Worm (Caenorhabditis elegans) whole organism, midembryonic: ENCODE results near the gene clec-66.

Experiments
- T22C8.4 ChIP-seq: fragments of 200-800 bp; sonication (Bioruptor generic); IDR thresholded peaks from 2 replicates; pipeline ENCODE4 v1.3.6; 2022; ENCODE audit warnings: missing genetic modification characterization, missing compliant biosample characterization
- cog-1 ChIP-seq: sonication (generic microtip); optimal IDR thresholded peaks from 2 replicates; lab custom pipeline; 2016; ENCODE audit warnings: missing genetic modification characterization, missing compliant biosample characterization
- flt-1 ChIP-seq: fragments of 200-800 bp; sonication (Bioruptor generic); IDR thresholded peaks from 2 replicates; pipeline ENCODE4 v1.3.6; 2022; ENCODE audit warnings: missing genetic modification characterization, missing compliant biosample characterization
- klf-2 ChIP-seq: fragments of 200-800 bp; sonication (Bioruptor generic); conservative IDR thresholded peaks from 2 replicates; pipeline ENCODE4 v1.3.6; 2022; ENCODE audit warnings: missing genetic modification reagents, missing genetic modification characterization, missing compliant biosample characterization
- med-1 ChIP-seq: sonication (generic microtip); optimal IDR thresholded peaks from 2 replicates; lab custom pipeline; 2017; ENCODE audit warnings: missing genetic modification characterization, mild to moderate bottlenecking, missing compliant biosample characterization, antibody characterized with exemption, missing genetic modification reagents; ENCODE audit not compliant: insufficient read depth
- ref-1 ChIP-seq: fragments of 200-800 bp; sonication (Bioruptor generic); conservative IDR thresholded peaks from 2 replicates; pipeline ENCODE4 v1.3.6; 2022; ENCODE audit warnings: missing genetic modification reagents, missing genetic modification characterization, missing compliant biosample characterization
- tab-1 ChIP-seq: fragments of 200-800 bp; sonication (Bioruptor generic); IDR thresholded peaks from 2 replicates; pipeline ENCODE4 v1.3.6; 2022; ENCODE audit warnings: missing genetic modification characterization, missing compliant biosample characterization
- ztf-23 ChIP-seq: fragments of 200-800 bp; sonication (Bioruptor generic); IDR thresholded peaks from 2 replicates; pipeline ENCODE4 v1.3.6; 2022; ENCODE audit warnings: missing genetic modification reagents, missing genetic modification characterization, missing compliant biosample characterization
- ztf-29 ChIP-seq: fragments of 200-800 bp; sonication (Bioruptor generic); IDR thresholded peaks from 2 replicates; pipeline ENCODE4 v1.3.6; 2022; ENCODE audit warnings: missing genetic modification reagents, missing genetic modification characterization, missing compliant biosample characterization

The clec-66 gene

DNA sequence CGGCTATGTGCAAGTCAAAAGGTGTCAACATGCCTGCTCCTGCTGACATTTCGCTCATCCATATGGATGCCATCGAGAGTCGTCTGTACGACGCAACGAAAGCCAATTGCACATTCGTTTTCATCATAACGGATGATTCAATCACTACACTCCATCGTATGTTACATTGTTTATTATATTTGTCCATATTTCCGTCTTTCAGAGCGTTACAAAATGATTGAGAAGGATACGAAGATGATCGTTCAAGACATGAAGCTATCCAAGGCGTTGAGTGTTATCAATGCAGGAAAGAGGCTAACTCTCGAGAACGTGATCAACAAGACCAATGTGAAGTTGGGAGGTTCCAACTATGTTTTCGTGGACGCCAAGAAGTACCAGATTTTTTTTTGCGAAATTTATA, 17.3 kb downstream of the clec-66 start:
- TF ChIP-seq cog-1 (tag; lab: Kevin White, UChicago) (no peak), T22C8.4 (GFP tag; lab: Robert Waterston, UW) (no peak), ztf-29 (GFP tag; lab: Robert Waterston, UW) (no peak), tab-1 (GFP tag; lab: Robert Waterston, UW) (no peak), med-1 (GFP tag; lab: Kevin White, UChicago) (no peak), ztf-23 (no peak), flt-1 (GFP tag; lab: Robert Waterston, UW) (no peak)

- no peak for TF ChIP-seq klf-2 (GFP tag; lab: Robert Waterston, UW)
- TF ChIP-seq ref-1 = no peak
- no peak for TF ChIP-seq tab-1 (GFP tag; lab: Robert Waterston, UW)
- TF ChIP-seq flt-1 (GFP tag; lab: Robert Waterston, UW) = no peak
- TF ChIP-seq cog-1 (tag; lab: Kevin White, UChicago) = no peak
- TF ChIP-seq ztf-23 = no peak
- no peak for TF ChIP-seq T22C8.4 (GFP tag; lab: Robert Waterston, UW)
- TF ChIP-seq ztf-29 (GFP tag; lab: Robert Waterston, UW) = no peak
- TF ChIP-seq med-1 (GFP tag; lab: Kevin White, UChicago) = no peak
Observed at ce11 chrII:12923225-12923624, 19.0 kb downstream of the clec-66 start.

DNA sequence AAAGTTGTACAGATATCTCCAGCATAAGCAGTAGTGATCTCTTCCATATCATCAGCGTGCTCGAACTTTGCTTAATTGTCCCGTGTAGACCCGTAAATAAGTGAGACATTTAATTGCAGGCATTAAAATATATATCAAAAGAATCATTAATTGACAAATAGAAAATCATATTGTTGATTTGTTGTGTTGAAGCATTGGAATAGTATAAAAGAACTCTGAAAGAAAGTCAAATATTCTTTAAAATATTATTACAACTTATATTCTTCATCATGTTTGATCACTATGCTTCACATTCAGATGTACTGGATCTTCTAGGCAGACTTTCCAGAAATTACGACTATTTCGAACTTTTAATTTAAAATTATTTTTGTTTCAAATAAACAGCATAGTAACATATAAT, 21.4 kb downstream of the clec-66 start, which contains the start of gene F58G1.8:
Gene F58G1.8 (minus strand): TSS at position 101 of the 400 bp plus-strand sequence.
- TF ChIP-seq cog-1 (tag; lab: Kevin White, UChicago) = no peak
- TF ChIP-seq T22C8.4 (GFP tag; lab: Robert Waterston, UW) = no peak
- no peak for TF ChIP-seq flt-1 (GFP tag; lab: Robert Waterston, UW)
- no peak for TF ChIP-seq ztf-23

DNA sequence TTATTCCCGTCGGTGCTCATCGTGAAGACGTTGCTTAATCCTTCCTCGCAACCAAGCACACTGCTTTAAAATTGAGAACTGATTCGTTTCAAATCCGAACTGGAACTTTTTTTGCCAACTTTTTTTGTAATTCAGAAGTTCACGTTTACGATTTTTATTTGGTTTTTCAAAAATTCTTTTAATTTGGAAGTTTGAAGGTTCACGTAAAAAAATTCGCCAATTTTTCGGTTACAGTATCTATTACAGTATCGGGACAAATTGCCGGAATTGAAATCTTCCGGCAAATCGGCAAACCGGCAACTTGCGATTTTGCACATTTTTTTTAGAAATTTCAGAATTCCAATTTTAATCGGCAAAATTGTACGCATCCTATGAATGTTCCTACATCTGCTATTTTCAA, 24.0 kb downstream of the clec-66 start, which contains the start of gene F58G1.3:
Gene F58G1.3 (minus strand): TSS at position 101 of the 400 bp plus-strand sequence.
- TF ChIP-seq T22C8.4 (GFP tag; lab: Robert Waterston, UW) (no peak), med-1 (GFP tag; lab: Kevin White, UChicago) (no peak), ref-1 (no peak), cog-1 (tag; lab: Kevin White, UChicago) (no peak), ztf-23 (no peak)

ce11 chrII:12930138-12930537, 25.9 kb downstream of the clec-66 start:
- no peak for TF ChIP-seq flt-1 (GFP tag; lab: Robert Waterston, UW)
- no peak for TF ChIP-seq med-1 (GFP tag; lab: Kevin White, UChicago)
- no peak for TF ChIP-seq klf-2 (GFP tag; lab: Robert Waterston, UW)
- no peak for TF ChIP-seq ref-1
- TF ChIP-seq cog-1 (tag; lab: Kevin White, UChicago) = no peak
- TF ChIP-seq ztf-29 (GFP tag; lab: Robert Waterston, UW) = no peak
- no peak for TF ChIP-seq ztf-23
- no peak for TF ChIP-seq tab-1 (GFP tag; lab: Robert Waterston, UW)
- no peak for TF ChIP-seq T22C8.4 (GFP tag; lab: Robert Waterston, UW)

DNA sequence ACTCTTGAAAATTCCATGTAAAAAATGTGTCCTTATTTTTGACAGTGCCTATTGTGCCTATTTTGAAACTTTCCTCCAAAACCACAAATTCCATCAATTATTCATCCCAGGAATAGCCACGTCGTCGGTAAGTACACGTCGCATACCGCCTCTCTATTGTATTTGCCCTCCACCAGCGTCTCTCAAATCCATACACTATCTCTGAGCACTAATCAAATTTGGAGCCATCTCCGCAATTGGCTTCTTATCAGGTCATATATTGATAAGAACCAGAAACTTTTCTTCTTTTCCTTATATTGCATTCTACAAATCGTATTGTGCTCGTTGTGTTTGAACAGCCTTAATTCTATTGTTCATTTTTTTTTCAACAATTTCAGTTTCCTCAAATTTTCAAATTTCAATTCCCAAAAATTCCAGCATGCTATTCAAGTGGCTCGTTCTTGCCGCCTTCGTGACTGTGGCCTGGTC, 27.3 kb downstream of the clec-66 start, which contains the start of gene dct-18:
Gene dct-18 (plus strand): TSS at position 418 of the 468 bp plus-strand sequence.
- no peak for TF ChIP-seq tab-1 (GFP tag; lab: Robert Waterston, UW)
- no peak for TF ChIP-seq klf-2 (GFP tag; lab: Robert Waterston, UW)
- no peak for TF ChIP-seq ztf-29 (GFP tag; lab: Robert Waterston, UW)
- TF ChIP-seq ref-1 = no peak
- TF ChIP-seq T22C8.4 (GFP tag; lab: Robert Waterston, UW) = no peak
- no peak for TF ChIP-seq ztf-23
- no peak for TF ChIP-seq med-1 (GFP tag; lab: Kevin White, UChicago)
- no peak for TF ChIP-seq cog-1 (tag; lab: Kevin White, UChicago)
- TF ChIP-seq flt-1 (GFP tag; lab: Robert Waterston, UW) = no peak

DNA sequence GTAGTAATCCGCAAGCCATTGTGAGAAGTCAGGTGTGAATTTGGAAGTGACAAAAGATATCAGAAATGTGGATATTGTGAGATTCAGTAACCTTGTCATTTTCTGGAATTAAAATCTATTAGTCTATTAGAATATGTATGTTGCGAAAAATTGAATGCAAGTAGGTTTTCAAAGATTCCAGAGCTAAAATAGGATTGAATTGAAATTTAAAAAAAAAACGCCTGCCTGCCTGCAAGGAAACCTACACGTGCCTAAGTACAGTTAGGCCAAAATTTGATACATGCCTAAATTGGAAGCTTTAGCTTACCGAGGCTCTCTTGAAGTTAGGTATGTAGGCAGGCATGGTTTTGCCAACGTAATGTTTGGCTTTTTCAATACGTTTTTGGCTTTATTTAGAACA, 31.1 kb downstream of the clec-66 start, which contains the start of gene lips-9:
Gene lips-9 (minus strand): TSS at position 101 of the 400 bp plus-strand sequence.
- no peak for TF ChIP-seq med-1 (GFP tag; lab: Kevin White, UChicago)
- no peak for TF ChIP-seq ztf-29 (GFP tag; lab: Robert Waterston, UW)
- TF ChIP-seq tab-1 (GFP tag; lab: Robert Waterston, UW) = no peak
- no peak for TF ChIP-seq ref-1
- TF ChIP-seq ztf-23 = no peak
- TF ChIP-seq T22C8.4 (GFP tag; lab: Robert Waterston, UW) = no peak
- TF ChIP-seq klf-2 (GFP tag; lab: Robert Waterston, UW) = no peak
- TF ChIP-seq cog-1 (tag; lab: Kevin White, UChicago) = no peak
- no peak for TF ChIP-seq flt-1 (GFP tag; lab: Robert Waterston, UW)

ce11 chrII:12939161-12939560, 35.0 kb downstream of the clec-66 start:
- TF ChIP-seq med-1 (GFP tag; lab: Kevin White, UChicago) (no peak), ztf-29 (GFP tag; lab: Robert Waterston, UW) (no peak), cog-1 (tag; lab: Kevin White, UChicago) (no peak), T22C8.4 (GFP tag; lab: Robert Waterston, UW) (no peak), klf-2 (GFP tag; lab: Robert Waterston, UW) (no peak), ref-1 (no peak), flt-1 (GFP tag; lab: Robert Waterston, UW) (no peak), ztf-23 (no peak), tab-1 (GFP tag; lab: Robert Waterston, UW) (no peak)

DNA sequence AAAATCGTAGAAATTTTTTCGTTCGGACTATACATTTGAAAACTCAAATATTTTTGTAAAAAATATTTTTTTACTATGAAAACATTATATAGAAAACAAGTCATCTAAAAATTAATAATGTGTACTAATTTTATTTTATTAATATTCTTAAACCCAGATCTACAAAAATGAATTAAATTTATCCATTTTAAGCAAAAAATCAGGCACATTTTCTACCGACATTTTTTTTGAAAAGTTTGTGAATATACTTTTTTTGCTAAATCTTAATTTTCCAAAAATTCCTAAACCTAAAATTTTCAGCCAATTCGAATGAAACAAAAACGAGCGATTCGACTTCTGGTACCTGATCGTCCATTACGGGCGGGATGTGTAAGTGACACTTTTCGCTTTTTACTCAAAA, 35.6 kb downstream of the clec-66 start, which contains the start of gene arrd-10:
Gene arrd-10 (plus strand): TSS at position 301 of the 400 bp plus-strand sequence.
- TF ChIP-seq ztf-23 (no peak), med-1 (GFP tag; lab: Kevin White, UChicago) (no peak), ztf-29 (GFP tag; lab: Robert Waterston, UW) (no peak), cog-1 (tag; lab: Kevin White, UChicago) (no peak), tab-1 (GFP tag; lab: Robert Waterston, UW) (no peak), klf-2 (GFP tag; lab: Robert Waterston, UW) (no peak), ref-1 (no peak), flt-1 (GFP tag; lab: Robert Waterston, UW) (no peak), T22C8.4 (GFP tag; lab: Robert Waterston, UW) (no peak)
